Worm (Caenorhabditis elegans): ENCODE results near the gene best-16.

Gene best-16

ce11 chrIV:7240564-7240963 lies 44.9 kb upstream of the best-16 start:
- TF ChIP-seq lag-1 (GFP tag; IDR thresholded peaks at IDR 0.05) (no peak), ets-4 (GFP tag; optimal IDR thresholded peaks at IDR 0.05) (no peak), lsy-27 (tag; optimal IDR thresholded peaks at IDR 0.05; ENCODE audit: borderline replicate concordance, insufficient read depth) (no peak), mcd-1 (GFP tag; IDR thresholded peaks at IDR 0.05) (no peak), aptf-2 (GFP tag; conservative IDR thresholded peaks at IDR 0.05) (no peak), unc-130 (GFP tag; optimal IDR thresholded peaks at IDR 0.05) (no peak), madf-6 (GFP tag; IDR thresholded peaks at IDR 0.05) (peak; percentile 18; the same call in 1 of the 2 replicates), F49E8.2 (tag; optimal IDR thresholded peaks at IDR 0.05; ENCODE audit: insufficient read depth) (no peak), cebp-1 (GFP tag; IDR thresholded peaks at IDR 0.05) (no peak), cebp-1 (tag; optimal IDR thresholded peaks at IDR 0.05) (peak; percentile 27), dox-1 (GFP tag; IDR thresholded peaks at IDR 0.05) (no peak), egrh-3 (GFP tag; IDR thresholded peaks at IDR 0.05) (no peak), repo-1 (tag; optimal IDR thresholded peaks at IDR 0.05) (no peak), snpc-4 (GFP tag; optimal IDR thresholded peaks at IDR 0.05) (no peak), snpc-4 (tag; optimal IDR thresholded peaks at IDR 0.05) (peak in 1 of 4 experiments; percentile 29), Y67H2A.10 (GFP tag; conservative IDR thresholded peaks at IDR 0.05) (no peak), hrde-1 (tag; optimal IDR thresholded peaks at IDR 0.05; ENCODE audit: borderline replicate concordance) (no peak), ceh-91 (GFP tag; IDR thresholded peaks at IDR 0.05) (no peak), ztf-25 (GFP tag; IDR thresholded peaks at IDR 0.05) (no peak), Y53G8AR.9 (GFP tag; conservative IDR thresholded peaks at IDR 0.05) (0 out of 2 replicates have a peak, but pooled peaks have one; percentile 45), lin-54 (GFP tag; optimal IDR thresholded peaks at IDR 0.05) (no peak), dpl-1 (GFP tag; optimal IDR thresholded peaks at IDR 0.05) (no peak), him-1 (tag; optimal IDR thresholded peaks at IDR 0.05) (no peak), nfyb-1 (GFP tag; IDR thresholded peaks at IDR 0.05) (no peak), hsf-1 (GFP tag; IDR thresholded peaks at IDR 0.05) (peak; percentile 58; the same call in 1 of the 2 replicates), tbx-9 (tag; optimal IDR thresholded peaks at IDR 0.05; ENCODE audit: borderline replicate concordance) (no peak), zfh-2 (GFP tag; conservative IDR thresholded peaks at IDR 0.05) (no peak), B0336.3 (GFP tag; IDR thresholded peaks at IDR 0.05) (no peak; the same call in 1 of the 2 replicates), F57C9.4 (tag; optimal IDR thresholded peaks at IDR 0.05) (no peak), bed-1 (GFP tag; IDR thresholded peaks at IDR 0.05) (no peak), ceh-40 (GFP tag; IDR thresholded peaks at IDR 0.05) (no peak), nfya-2 (GFP tag; IDR thresholded peaks at IDR 0.05) (no peak), ztf-6 (GFP tag; IDR thresholded peaks at IDR 0.05) (no peak), dpff-1 (tag; optimal IDR thresholded peaks at IDR 0.05) (peak; percentile 53), F52B5.7 (tag; optimal IDR thresholded peaks at IDR 0.05) (peak; percentile 59), F57A8.1 (GFP tag; optimal IDR thresholded peaks at IDR 0.05) (no peak), C06A6.2 (GFP tag; conservative IDR thresholded peaks at IDR 0.05) (no peak)

- TF ChIP-seq ceh-100 (GFP tag; IDR thresholded peaks at IDR 0.05), result no peak
- TF ChIP-seq sptf-2 (GFP tag; optimal IDR thresholded peaks at IDR 0.05), result no peak
- TF ChIP-seq nfyb-1 (GFP tag; IDR thresholded peaks at IDR 0.05), result 0 out of 2 replicates have a peak, but pooled peaks have one; percentile 26
- no peak for TF ChIP-seq nhr-179 (tag; optimal IDR thresholded peaks at IDR 0.05)
- TF ChIP-seq egl-44 (GFP tag; IDR thresholded peaks at IDR 0.05), result no peak
- peak in 1 of 2 experiments; percentile 3 for TF ChIP-seq let-607 (tag; optimal IDR thresholded peaks at IDR 0.05)
- no peak for TF ChIP-seq nhr-90 (tag; optimal IDR thresholded peaks at IDR 0.05)
- no peak for TF ChIP-seq lin-26 (GFP tag; IDR thresholded peaks at IDR 0.05)
- peak; percentile 83 for TF ChIP-seq nhr-80 (tag; optimal IDR thresholded peaks at IDR 0.05)
Observed at ce11 chrIV:7237668-7238214, 42.1 kb upstream of the best-16 start, which contains the start of gene elo-3. TSS of gene elo-3 (plus strand) at chrIV:7237718.

All from whole organism, young adult.